Worm (Caenorhabditis elegans): Measurements from ENCODE around the gene unc-80.

The unc-80 gene

ce11 chrV:20891871-20892270 lies 12.5 kb downstream of the unc-80 start:
- TF ChIP-seq ZK546.5 (tag; optimal IDR thresholded peaks at IDR 0.05) (no peak), elt-3 (tag; optimal IDR thresholded peaks at IDR 0.05) (no peak), sem-4 (tag; optimal IDR thresholded peaks at IDR 0.05) (no peak), nhr-77 (tag; optimal IDR thresholded peaks at IDR 0.05) (no peak), alr-1 (tag; optimal IDR thresholded peaks at IDR 0.05) (no peak), F13H6.1 (tag; optimal IDR thresholded peaks at IDR 0.05) (no peak), lin-39 (tag; optimal IDR thresholded peaks at IDR 0.05) (no peak)

ce11 chrV:20903167-20904093 lies 24.0 kb downstream of the unc-80 start, which contains the start of gene amx-3:
Gene amx-3 (minus strand): TSS chrV:20903714.
- no peak for TF ChIP-seq elt-1 (tag; optimal IDR thresholded peaks at IDR 0.05)
- TF ChIP-seq crh-2 (tag; optimal IDR thresholded peaks at IDR 0.05) = peak; percentile 18
- peak; percentile 12 for TF ChIP-seq sma-9 (GFP tag; optimal IDR thresholded peaks at IDR 0.05)
- no peak for TF ChIP-seq sma-9 (tag; optimal IDR thresholded peaks at IDR 0.05)
- peak; percentile 30 for TF ChIP-seq fos-1 (tag; optimal IDR thresholded peaks at IDR 0.05)
- TF ChIP-seq nhr-129 (tag; optimal IDR thresholded peaks at IDR 0.05) = peak; percentile 42
- TF ChIP-seq C34F6.9 (tag; optimal IDR thresholded peaks at IDR 0.05) = peak; percentile 32
- TF ChIP-seq mdl-1 (tag; optimal IDR thresholded peaks at IDR 0.05) = no peak
- peak; percentile 63 for TF ChIP-seq nhr-25 (tag; optimal IDR thresholded peaks at IDR 0.05)

ce11 chrV:20904094-20904268 lies 24.6 kb downstream of the unc-80 start, which contains the start of gene acs-12:
Gene acs-12 (plus strand): TSS chrV:20904169.
- no peak for TF ChIP-seq blmp-1 (tag; optimal IDR thresholded peaks at IDR 0.05; ENCODE audit: insufficient read depth)
- TF ChIP-seq ceh-82 (tag; optimal IDR thresholded peaks at IDR 0.05) = no peak
- TF ChIP-seq unc-62 (GFP tag; optimal IDR thresholded peaks at IDR 0.05) = no peak
- no peak for TF ChIP-seq nhr-12 (tag; optimal IDR thresholded peaks at IDR 0.05)
- no peak for TF ChIP-seq peb-1 (tag; optimal IDR thresholded peaks at IDR 0.05)

DNA sequence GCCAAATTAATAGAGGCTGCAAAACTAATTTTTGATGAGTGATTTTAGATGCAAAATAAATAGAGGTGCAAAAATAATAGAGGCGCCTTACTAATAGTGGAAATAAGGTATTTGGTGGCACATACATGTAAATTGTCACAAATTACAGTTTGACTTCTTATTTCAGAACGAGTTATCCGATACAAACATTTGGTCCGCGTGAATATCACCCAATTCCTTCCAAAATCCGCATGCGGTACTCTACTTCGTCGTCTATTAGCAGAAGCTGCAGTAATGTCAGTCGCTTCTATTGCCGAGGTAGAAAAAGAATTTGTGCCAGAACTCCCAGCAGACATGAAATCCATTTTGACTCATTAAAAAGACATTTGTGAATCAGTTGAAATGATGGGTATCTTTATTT lies 27.6 kb downstream of the unc-80 start:
- no peak for TF ChIP-seq snpc-4 (tag; optimal IDR thresholded peaks at IDR 0.05)
- TF ChIP-seq nhr-11 (tag; optimal IDR thresholded peaks at IDR 0.05) = no peak
- no peak for TF ChIP-seq nhr-10 (tag; optimal IDR thresholded peaks at IDR 0.05)
- no peak for TF ChIP-seq nhr-25 (tag; optimal IDR thresholded peaks at IDR 0.05)
- no peak for TF ChIP-seq unc-55 (GFP tag; optimal IDR thresholded peaks at IDR 0.05)
- no peak for TF ChIP-seq gmeb-1 (tag; optimal IDR thresholded peaks at IDR 0.05)
- no peak for TF ChIP-seq alr-1 (tag; optimal IDR thresholded peaks at IDR 0.05)

ce11 chrV:20909761-20910160 lies 30.4 kb downstream of the unc-80 start:
- TF ChIP-seq crh-2 (tag; optimal IDR thresholded peaks at IDR 0.05) = no peak
- no peak for TF ChIP-seq ztf-1 (GFP tag; conservative IDR thresholded peaks at IDR 0.05)
- TF ChIP-seq elt-3 (tag; optimal IDR thresholded peaks at IDR 0.05) = no peak

DNA sequence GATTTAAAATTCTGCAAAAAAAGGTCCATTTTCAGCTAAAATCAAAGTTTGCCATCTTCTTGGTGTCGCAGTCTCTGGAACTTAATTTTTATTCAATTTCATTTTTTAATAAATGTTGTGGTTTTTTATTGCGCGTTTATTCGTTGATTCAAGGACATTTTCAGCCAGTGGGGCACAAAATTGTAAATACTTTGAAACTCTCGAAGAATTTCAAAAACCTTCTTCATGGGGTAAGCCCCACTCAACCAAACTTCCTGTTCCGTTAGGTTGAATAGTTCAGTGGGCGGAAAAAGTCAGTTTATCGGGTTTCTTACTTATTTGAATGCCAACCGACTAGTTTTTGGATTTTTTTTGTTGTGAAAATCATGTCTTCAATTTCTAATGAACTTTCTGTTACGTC lies 30.8 kb downstream of the unc-80 start, which contains the start of gene ttll-9:
Gene ttll-9 (plus strand): TSS at position 301 of the 400 bp plus-strand sequence.
- no peak for TF ChIP-seq nhr-21 (tag; optimal IDR thresholded peaks at IDR 0.05)
- TF ChIP-seq mbf-1 (tag; optimal IDR thresholded peaks at IDR 0.05) = no peak
- no peak for TF ChIP-seq dmd-4 (tag; optimal IDR thresholded peaks at IDR 0.05)
- TF ChIP-seq unc-39 (tag; optimal IDR thresholded peaks at IDR 0.05) = no peak
- no peak for TF ChIP-seq nhr-6 (tag; optimal IDR thresholded peaks at IDR 0.05)
- TF ChIP-seq blmp-1 (tag; optimal IDR thresholded peaks at IDR 0.05; ENCODE audit: insufficient read depth) = no peak
- no peak for TF ChIP-seq ama-1 (optimal IDR thresholded peaks at IDR 0.05)
- no peak for TF ChIP-seq elt-1 (tag; optimal IDR thresholded peaks at IDR 0.05)
- no peak for TF ChIP-seq zag-1 (tag; optimal IDR thresholded peaks at IDR 0.05)
- TF ChIP-seq peb-1 (tag; optimal IDR thresholded peaks at IDR 0.05) = no peak
- no peak for TF ChIP-seq nhr-11 (tag; optimal IDR thresholded peaks at IDR 0.05)
- TF ChIP-seq unc-55 (GFP tag; optimal IDR thresholded peaks at IDR 0.05) = no peak
- TF ChIP-seq C34F6.9 (tag; optimal IDR thresholded peaks at IDR 0.05) = no peak
- TF ChIP-seq nhr-12 (tag; optimal IDR thresholded peaks at IDR 0.05) = no peak
- TF ChIP-seq aly-2 (tag; optimal IDR thresholded peaks at IDR 0.05) = no peak
